Worm (Caenorhabditis elegans): Measurements from ENCODE around the gene cest-9.2.

DNA sequence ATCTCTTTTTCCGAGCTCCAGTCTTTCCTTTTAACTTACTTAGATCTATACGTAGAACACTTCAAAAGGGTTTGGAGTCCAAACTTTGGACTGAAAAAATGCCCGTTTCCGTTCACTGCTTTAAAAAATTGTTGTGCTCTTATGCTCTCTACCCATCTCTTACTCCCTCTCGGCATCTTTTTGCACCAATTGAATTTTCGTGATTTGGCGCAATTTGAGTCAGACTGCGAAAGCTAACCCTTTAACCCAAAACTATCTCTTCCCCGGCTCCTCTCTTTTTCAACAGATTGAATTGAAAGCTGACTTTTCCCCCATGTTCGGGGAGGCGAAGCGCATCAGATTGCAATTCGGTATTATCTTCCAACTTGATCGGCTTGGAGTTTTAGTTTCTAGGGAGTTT, 30.3 kb downstream of the cest-9.2 start:
- TF ChIP-seq ceh-16 (tag; optimal IDR thresholded peaks at IDR 0.05) (no peak), nhr-10 (tag; optimal IDR thresholded peaks at IDR 0.05) (no peak), ceh-82 (tag; optimal IDR thresholded peaks at IDR 0.05) (no peak), nhr-12 (tag; optimal IDR thresholded peaks at IDR 0.05) (no peak), nhr-237 (tag; optimal IDR thresholded peaks at IDR 0.05) (no peak), skn-1 (tag; optimal IDR thresholded peaks at IDR 0.05) (no peak)

Measured in whole organism, L2 larva.